Fruit fly (Drosophila melanogaster) whole organism, embryonic: ENCODE data around the gene CG9391.

Experiments
- ATbp ChIP-seq: fragments of 200-800 bp; sonication (Bioruptor generic); optimal IDR thresholded peaks from 2 replicates; lab custom pipeline; 2017; ENCODE audit warnings: missing biosample characterization, mild to moderate bottlenecking, missing genetic modification characterization, missing genetic modification reagents
- Ada2b ChIP-seq: fragments of 200-800 bp; sonication (Bioruptor generic); IDR thresholded peaks from 2 replicates; pipeline ENCODE4 v1.3.6; 2022; ENCODE audit warnings: missing biosample characterization, missing genetic modification characterization
- CG13424 ChIP-seq: fragments of 200-800 bp; sonication (Bioruptor generic); optimal IDR thresholded peaks from 2 replicates; lab custom pipeline; 2019; ENCODE audit warnings: missing biosample characterization, mild to moderate bottlenecking, missing genetic modification characterization, moderate library complexity
- CG14050 ChIP-seq: fragments of 200-800 bp; sonication (Bioruptor generic); IDR thresholded peaks from 3 replicates; pipeline ENCODE4 v1.3.6; 2022; ENCODE audit warnings: missing biosample characterization, missing genetic modification characterization
- CG18262 ChIP-seq: fragments of 200-800 bp; optimal IDR thresholded peaks from 3 replicates; lab custom pipeline; 2019; ENCODE audit warnings: missing biosample characterization, mild to moderate bottlenecking, missing genetic modification characterization, moderate library complexity
- CG3065 ChIP-seq: fragments of 200-800 bp; sonication (Bioruptor generic); optimal IDR thresholded peaks from 2 replicates; lab custom pipeline; 2016; ENCODE audit warnings: missing biosample characterization, missing genetic modification characterization
- CG34224 ChIP-seq: fragments of 200-800 bp; sonication (Bioruptor generic); IDR thresholded peaks from 3 replicates; pipeline ENCODE4 v1.3.6; 2022; ENCODE audit warnings: missing biosample characterization, missing genetic modification characterization; ENCODE audit not compliant: partially characterized antibody
- CG4707 ChIP-seq: fragments of 200-800 bp; sonication (Bioruptor generic); optimal IDR thresholded peaks from 2 replicates; lab custom pipeline; 2018; ENCODE audit warnings: missing biosample characterization, mild to moderate bottlenecking, missing genetic modification characterization, moderate library complexity
- CG4730 ChIP-seq: fragments of 200-800 bp; sonication (Bioruptor generic); IDR thresholded peaks from 2 replicates; pipeline ENCODE4 v1.3.6; 2022; ENCODE audit warnings: missing biosample characterization, missing genetic modification characterization
- CG7839 ChIP-seq: fragments of 200-800 bp; sonication (Bioruptor generic); optimal IDR thresholded peaks from 3 replicates; lab custom pipeline; 2018; ENCODE audit warnings: missing biosample characterization, mild to moderate bottlenecking, missing genetic modification characterization, moderate library complexity
- CG8089 ChIP-seq: fragments of 200-800 bp; sonication (Bioruptor generic); optimal IDR thresholded peaks from 3 replicates; lab custom pipeline; 2016; ENCODE audit warnings: missing biosample characterization, missing genetic modification characterization
- CoRest ChIP-seq: fragments of 200-800 bp; sonication (Bioruptor generic); optimal IDR thresholded peaks from 3 replicates; lab custom pipeline; 2018; ENCODE audit warnings: missing biosample characterization, mild to moderate bottlenecking, missing genetic modification characterization, moderate library complexity
- Doc3 ChIP-seq: fragments of 200-800 bp; sonication (Bioruptor generic); IDR thresholded peaks from 3 replicates; pipeline ENCODE4 v1.3.6; 2022; ENCODE audit warnings: missing biosample characterization, missing genetic modification characterization; ENCODE audit not compliant: partially characterized antibody
- E2f2 ChIP-seq: fragments of 200-800 bp; sonication (Bioruptor generic); IDR thresholded peaks from 2 replicates; pipeline ENCODE4 v1.3.6; 2022; ENCODE audit warnings: missing biosample characterization, missing genetic modification characterization
- Fer1 ChIP-seq: fragments of 200-800 bp; sonication (Bioruptor generic); optimal IDR thresholded peaks from 2 replicates; lab custom pipeline; 2017; ENCODE audit warnings: missing biosample characterization, mild to moderate bottlenecking, missing genetic modification characterization
- HLH3B ChIP-seq: fragments of 200-800 bp; sonication (Bioruptor generic); IDR thresholded peaks from 2 replicates; pipeline ENCODE4 v1.3.6; 2022; ENCODE audit warnings: missing biosample characterization, missing genetic modification characterization
- HLH4C ChIP-seq: fragments of 200-800 bp; sonication (Bioruptor generic); IDR thresholded peaks from 3 replicates; pipeline ENCODE4 v1.3.6; 2022; ENCODE audit warnings: missing biosample characterization, missing genetic modification characterization; ENCODE audit not compliant: partially characterized antibody
- Jarid2 ChIP-seq: fragments of 200-800 bp; sonication (Bioruptor generic); optimal IDR thresholded peaks from 3 replicates; lab custom pipeline; 2017; ENCODE audit warnings: mild to moderate bottlenecking, missing biosample characterization, missing genetic modification reagents, missing genetic modification characterization
- Myb ChIP-seq: fragments of 200-800 bp; sonication (Bioruptor generic); optimal IDR thresholded peaks from 2 replicates; lab custom pipeline; 2016; ENCODE audit warnings: missing biosample characterization, missing genetic modification characterization
- Nf-YA ChIP-seq: fragments of 200-800 bp; sonication (Bioruptor generic); IDR thresholded peaks from 2 replicates; pipeline ENCODE4 v1.3.6; 2022; ENCODE audit warnings: missing biosample characterization, missing genetic modification characterization
- Scr ChIP-seq: fragments of 200-800 bp; sonication (Bioruptor generic); IDR thresholded peaks from 2 replicates; pipeline ENCODE4 v1.3.6; 2022; ENCODE audit warnings: missing biosample characterization, missing genetic modification characterization; ENCODE audit not compliant: partially characterized antibody
- Sox102F ChIP-seq: fragments of 200-800 bp; sonication (Bioruptor generic); optimal IDR thresholded peaks from 2 replicates; lab custom pipeline; 2018; ENCODE audit warnings: missing biosample characterization, mild to moderate bottlenecking, missing genetic modification characterization, moderate library complexity
- Ssrp ChIP-seq: fragments of 200-800 bp; sonication (Bioruptor generic); optimal IDR thresholded peaks from 2 replicates; lab custom pipeline; 2018; ENCODE audit warnings: missing biosample characterization, mild to moderate bottlenecking, missing genetic modification characterization, moderate library complexity
- Trl ChIP-seq, 3 experiments: fragments of >200 bp in 2 of 3; fragments of 200-800 bp in 1 of 3; sonication (Bioruptor generic) in 1 of 3; optimal IDR thresholded peaks; 2 replicates in 1 of 3; 3 replicates in 2 of 3; lab custom pipeline; 2016 to 2017; ENCODE audit warnings: missing biosample characterization in 1 of 3, missing genetic modification characterization in 1 of 3
- cad ChIP-seq: fragments of >200 bp; optimal IDR thresholded peaks from 2 replicates; lab custom pipeline; 2017; ENCODE audit warnings: missing biosample characterization, missing genetic modification characterization
- dm ChIP-seq: fragments of 200-800 bp; sonication (Bioruptor generic); optimal IDR thresholded peaks from 3 replicates; lab custom pipeline; 2016; ENCODE audit warnings: missing biosample characterization, missing genetic modification characterization
- gcm2 ChIP-seq: fragments of 200-800 bp; sonication (Bioruptor generic); optimal IDR thresholded peaks from 2 replicates; lab custom pipeline; 2016; ENCODE audit warnings: missing biosample characterization, missing genetic modification characterization
- gsb-n ChIP-seq: fragments of 200-800 bp; sonication (Bioruptor generic); optimal IDR thresholded peaks from 3 replicates; lab custom pipeline; 2018; ENCODE audit warnings: missing biosample characterization, mild to moderate bottlenecking, missing genetic modification characterization
- hbn ChIP-seq: fragments of 200-800 bp; sonication (Bioruptor generic); IDR thresholded peaks from 2 replicates; pipeline ENCODE4 v1.3.6; 2022; ENCODE audit warnings: missing biosample characterization, missing genetic modification characterization; ENCODE audit not compliant: partially characterized antibody
- hth ChIP-seq: fragments of >200 bp; optimal IDR thresholded peaks from 2 replicates; lab custom pipeline; 2017; ENCODE audit warnings: inconsistent platforms
- kay ChIP-seq: fragments of 200-800 bp; sonication (Bioruptor generic); optimal IDR thresholded peaks from 2 replicates; lab custom pipeline; 2016; ENCODE audit warnings: missing biosample characterization, missing genetic modification characterization
- klu ChIP-seq: fragments of 200-800 bp; sonication (Bioruptor generic); IDR thresholded peaks from 2 replicates; pipeline ENCODE4 v1.3.6; 2022; ENCODE audit warnings: missing biosample characterization, missing genetic modification characterization
- lilli ChIP-seq: fragments of 200-800 bp; sonication (Bioruptor generic); optimal IDR thresholded peaks from 3 replicates; lab custom pipeline; 2016; ENCODE audit warnings: missing biosample characterization, missing genetic modification characterization
- mld ChIP-seq: fragments of 200-800 bp; sonication (Bioruptor generic); IDR thresholded peaks from 3 replicates; pipeline ENCODE4 v1.3.6; 2022; ENCODE audit warnings: missing biosample characterization, missing genetic modification characterization; ENCODE audit not compliant: partially characterized antibody
- onecut ChIP-seq: fragments of 200-800 bp; sonication (Bioruptor generic); IDR thresholded peaks from 2 replicates; pipeline ENCODE4 v1.3.6; 2022; ENCODE audit warnings: missing biosample characterization, missing genetic modification characterization
- org-1 ChIP-seq: fragments of 200-800 bp; sonication (Bioruptor generic); optimal IDR thresholded peaks from 2 replicates; lab custom pipeline; 2017; ENCODE audit warnings: missing biosample characterization, missing genetic modification characterization
- p53 ChIP-seq: fragments of 200-800 bp; sonication (Bioruptor generic); optimal IDR thresholded peaks from 2 replicates; lab custom pipeline; 2016; ENCODE audit warnings: missing biosample characterization, missing genetic modification characterization
- pho ChIP-seq: fragments of 200-800 bp; sonication (Bioruptor generic); optimal IDR thresholded peaks from 2 replicates; lab custom pipeline; 2016; ENCODE audit warnings: missing biosample characterization, missing genetic modification characterization
- pros ChIP-seq: fragments of 200-800 bp; sonication (Bioruptor generic); optimal IDR thresholded peaks from 3 replicates; lab custom pipeline; 2019; ENCODE audit warnings: missing biosample characterization, mild to moderate bottlenecking, missing genetic modification characterization, moderate library complexity
- pzg ChIP-seq: fragments of 200-800 bp; sonication (Bioruptor generic); optimal IDR thresholded peaks from 3 replicates; lab custom pipeline; 2018; ENCODE audit warnings: missing biosample characterization, mild to moderate bottlenecking, missing genetic modification characterization, moderate library complexity
- sisA ChIP-seq: fragments of 200-800 bp; sonication (Bioruptor generic); IDR thresholded peaks from 2 replicates; pipeline ENCODE4 v1.3.6; 2022; ENCODE audit warnings: missing biosample characterization, missing genetic modification characterization
- slbo ChIP-seq: fragments of 200-800 bp; sonication (Bioruptor generic); IDR thresholded peaks from 2 replicates; pipeline ENCODE4 v1.3.6; 2022; ENCODE audit warnings: missing biosample characterization, missing genetic modification characterization
- sug ChIP-seq: fragments of 200-800 bp; optimal IDR thresholded peaks from 2 replicates; lab custom pipeline; 2019; ENCODE audit warnings: missing biosample characterization, mild to moderate bottlenecking, missing genetic modification characterization, moderate library complexity
- tup ChIP-seq: fragments of 200-800 bp; sonication (Bioruptor generic); optimal IDR thresholded peaks from 2 replicates; lab custom pipeline; 2016; ENCODE audit warnings: missing biosample characterization, mild to moderate bottlenecking, missing genetic modification characterization, moderate library complexity
- tx ChIP-seq: fragments of 200-800 bp; sonication (Bioruptor generic); optimal IDR thresholded peaks from 2 replicates; lab custom pipeline; 2016; ENCODE audit warnings: missing biosample characterization, missing genetic modification characterization
- vnd ChIP-seq: fragments of 200-800 bp; sonication (Bioruptor generic); IDR thresholded peaks from 3 replicates; pipeline ENCODE4 v1.3.6; 2022; ENCODE audit warnings: missing biosample characterization, missing genetic modification characterization; ENCODE audit not compliant: partially characterized antibody
- zen2 ChIP-seq: fragments of 200-800 bp; sonication (Bioruptor generic); IDR thresholded peaks from 3 replicates; pipeline ENCODE4 v1.3.6; 2022; ENCODE audit warnings: missing biosample characterization, missing genetic modification characterization; ENCODE audit not compliant: partially characterized antibody
- zfh2 ChIP-seq: fragments of 200-800 bp; sonication (Bioruptor generic); optimal IDR thresholded peaks from 2 replicates; lab custom pipeline; 2016; ENCODE audit warnings: missing biosample characterization, missing genetic modification characterization

Gene CG9391

DNA sequence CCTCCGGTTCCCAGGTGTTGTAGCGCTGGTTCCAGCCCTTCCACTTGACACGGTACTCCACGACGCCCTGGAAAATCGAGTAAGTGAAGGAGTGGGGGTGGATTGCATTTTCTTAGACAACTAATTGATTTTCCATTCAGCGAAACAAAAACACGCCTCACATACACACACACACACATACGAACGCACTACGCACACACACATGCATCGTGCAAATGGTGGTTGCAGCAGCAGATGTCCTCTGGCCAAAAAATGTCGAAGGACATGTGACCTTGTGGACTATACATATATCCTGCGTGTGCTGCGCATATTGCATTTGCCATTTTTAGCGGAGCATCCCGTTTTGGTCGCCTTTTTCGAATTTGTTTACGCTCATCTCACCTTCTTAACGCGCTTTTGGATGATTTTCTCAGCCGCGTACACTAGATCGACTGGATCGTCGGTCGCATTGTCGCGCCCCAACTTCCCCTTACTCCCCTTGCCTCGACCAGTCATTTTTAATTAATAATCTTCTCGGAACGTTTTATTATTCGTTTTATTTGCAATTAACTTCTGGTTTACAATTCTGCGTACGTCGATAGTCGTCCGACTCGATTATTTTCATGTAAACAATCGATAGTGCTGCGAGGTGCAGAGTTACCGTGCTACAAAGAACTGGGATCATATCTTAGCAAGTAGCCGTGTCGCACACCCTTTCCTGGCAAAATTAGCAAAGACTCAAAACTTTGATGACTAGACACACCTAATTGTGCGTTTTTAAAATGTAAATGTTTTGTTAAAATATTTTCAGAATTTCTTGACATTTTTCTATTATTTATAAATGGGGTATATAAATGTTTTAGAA is 49.5 kb upstream of the CG9391 start, which contains the start of gene Pc (continued):
- no peak for TF ChIP-seq Trl (optimal IDR thresholded peaks at IDR 0.05; lab: Kevin White, UChicago)
- TF ChIP-seq Trl (GFP tag; optimal IDR thresholded peaks at IDR 0.05; lab: Kevin White, UChicago): peak; percentile 13
- TF ChIP-seq CG13424: peak; percentile 5
- no peak for TF ChIP-seq Ada2b (GFP tag; lab: Robert Waterston, UW)
- TF ChIP-seq Myb (GFP tag; lab: Kevin White, UChicago): peak; percentile 73
- TF ChIP-seq dm (GFP tag; lab: Kevin White, UChicago): no peak
- TF ChIP-seq gcm2 (GFP tag; lab: Kevin White, UChicago): no peak
- peak; percentile 49 for TF ChIP-seq sug (tag; lab: Kevin White, UChicago)
- no peak for TF ChIP-seq tx (GFP tag; lab: Kevin White, UChicago)
- no peak for TF ChIP-seq Sox102F (GFP tag; lab: Kevin White, UChicago)
- TF ChIP-seq pho (GFP tag; lab: Kevin White, UChicago): peak; percentile 39
- TF ChIP-seq CG18262 (tag; lab: Kevin White, UChicago): no peak
- peak; percentile 65 for TF ChIP-seq hbn (GFP tag; lab: Robert Waterston, UW)
- peak; percentile 79 for TF ChIP-seq CG34224 (GFP tag; lab: Robert Waterston, UW)
- TF ChIP-seq ATbp: no peak
- TF ChIP-seq slbo (GFP tag; lab: Robert Waterston, UW): peak; percentile 40
- peak; percentile 83 for TF ChIP-seq kay (GFP tag; lab: Kevin White, UChicago)
- TF ChIP-seq zen2 (GFP tag; lab: Robert Waterston, UW): peak; percentile 56; the same call in 2 of the 3 replicates
- TF ChIP-seq CoRest: peak; percentile 53
- TF ChIP-seq mld (GFP tag; lab: Robert Waterston, UW): peak; percentile 65; the same call in 1 of the 3 replicates
- TF ChIP-seq CG4707: no peak
- peak; percentile 13 for TF ChIP-seq Ssrp (tag; lab: Kevin White, UChicago)
- TF ChIP-seq Fer1 (GFP tag; lab: Kevin White, UChicago): no peak
- peak; percentile 23 for TF ChIP-seq gsb-n (tag; lab: Kevin White, UChicago)
- TF ChIP-seq Jarid2 (GFP tag; lab: Kevin White, UChicago): no peak
- peak; percentile 98 for TF ChIP-seq pzg (GFP tag; lab: Kevin White, UChicago)
- TF ChIP-seq HLH4C (GFP tag; lab: Robert Waterston, UW): peak; percentile 86
- no peak for TF ChIP-seq CG4730 (GFP tag; lab: Robert Waterston, UW)
- TF ChIP-seq vnd (GFP tag; lab: Robert Waterston, UW): peak; percentile 84
- peak; percentile 60 for TF ChIP-seq pros (GFP tag; lab: Kevin White, UChicago)
- no peak for TF ChIP-seq CG14050 (GFP tag; lab: Robert Waterston, UW)
- no peak for TF ChIP-seq tup (GFP tag; lab: Kevin White, UChicago)
- no peak for TF ChIP-seq klu (GFP tag; lab: Robert Waterston, UW)
- TF ChIP-seq onecut (GFP tag; lab: Robert Waterston, UW): peak; percentile 18; the same call in 1 of the 2 replicates
- TF ChIP-seq Nf-YA (GFP tag; lab: Robert Waterston, UW): no peak
- no peak for TF ChIP-seq HLH3B
- TF ChIP-seq Scr: peak; percentile 81
- peak; percentile 40 for TF ChIP-seq cad (GFP tag; lab: Kevin White, UChicago)
- no peak for TF ChIP-seq org-1 (GFP tag; lab: Kevin White, UChicago)
- peak; percentile 0 for TF ChIP-seq zfh2 (GFP tag; lab: Kevin White, UChicago)
- no peak for TF ChIP-seq CG3065 (GFP tag; lab: Kevin White, UChicago)
- no peak for TF ChIP-seq hth (lab: Kevin White, UChicago)
- peak; percentile 3 for TF ChIP-seq lilli (GFP tag; lab: Kevin White, UChicago)
- peak; percentile 76 for TF ChIP-seq Doc3
- TF ChIP-seq CG7839 (tag; lab: Kevin White, UChicago): peak; percentile 9
- no peak for TF ChIP-seq CG8089
- peak; percentile 64 for TF ChIP-seq E2f2
- peak; percentile 59 for TF ChIP-seq p53 (GFP tag; lab: Kevin White, UChicago)
- no peak for TF ChIP-seq sisA (GFP tag; lab: Robert Waterston, UW)
